Fruit fly (Drosophila melanogaster) whole organism, embryonic: ENCODE measurements around the gene CG31404.

Source experiments
- Aef1 ChIP-seq: fragments of 200-800 bp; sonication (Bioruptor generic); IDR thresholded peaks from 3 replicates; pipeline ENCODE4 v1.3.6; 2022; ENCODE audit warnings: missing biosample characterization, missing genetic modification characterization
- CG10431 ChIP-seq: fragments of 200-800 bp; sonication (Bioruptor generic); optimal IDR thresholded peaks from 3 replicates; lab custom pipeline; 2018; ENCODE audit warnings: missing biosample characterization, mild to moderate bottlenecking, missing genetic modification characterization
- CG11456 ChIP-seq: fragments of 200-800 bp; sonication (Bioruptor generic); IDR thresholded peaks from 3 replicates; pipeline ENCODE4 v1.3.6; 2022; ENCODE audit warnings: missing biosample characterization, missing genetic modification characterization
- CG11560 ChIP-seq: fragments of 200-800 bp; sonication (Bioruptor generic); IDR thresholded peaks from 3 replicates; pipeline ENCODE4 v1.3.6; 2022; ENCODE audit warnings: missing biosample characterization, missing genetic modification characterization
- CG11696 ChIP-seq: fragments of 200-800 bp; sonication (Bioruptor generic); IDR thresholded peaks from 2 replicates; pipeline ENCODE4 v1.3.6; 2022; ENCODE audit warnings: missing biosample characterization, missing genetic modification characterization
- CG15011 ChIP-seq: fragments of 200-800 bp; sonication (Bioruptor generic); optimal IDR thresholded peaks from 3 replicates; lab custom pipeline; 2018; ENCODE audit warnings: missing biosample characterization, mild to moderate bottlenecking, missing genetic modification characterization
- CG16813 ChIP-seq: fragments of 200-800 bp; sonication (Bioruptor generic); IDR thresholded peaks from 3 replicates; pipeline ENCODE4 v1.3.6; 2022; ENCODE audit warnings: missing biosample characterization, missing genetic modification characterization; ENCODE audit not compliant: partially characterized antibody
- CG17186 ChIP-seq: fragments of 200-800 bp; sonication (Bioruptor generic); optimal IDR thresholded peaks from 3 replicates; lab custom pipeline; 2017; ENCODE audit warnings: missing biosample characterization, missing genetic modification reagents, missing genetic modification characterization
- CG18262 ChIP-seq: fragments of 200-800 bp; optimal IDR thresholded peaks from 3 replicates; lab custom pipeline; 2019; ENCODE audit warnings: missing biosample characterization, mild to moderate bottlenecking, missing genetic modification characterization, moderate library complexity
- CG31224 ChIP-seq: fragments of 200-800 bp; sonication (Bioruptor generic); IDR thresholded peaks from 2 replicates; pipeline ENCODE4 v1.3.6; 2022; ENCODE audit warnings: missing biosample characterization, missing genetic modification characterization
- CG32532 ChIP-seq: fragments of 200-800 bp; sonication (Bioruptor generic); IDR thresholded peaks from 2 replicates; pipeline ENCODE4 v1.3.6; 2022; ENCODE audit warnings: missing biosample characterization, missing genetic modification characterization
- CG3726 ChIP-seq: fragments of 200-800 bp; sonication (Bioruptor generic); IDR thresholded peaks from 3 replicates; pipeline ENCODE4, ENCODE4 v1.3.6; 2022; ENCODE audit warnings: missing biosample characterization, missing genetic modification characterization
- CG6272 ChIP-seq: fragments of 200-800 bp; sonication (Bioruptor generic); IDR thresholded peaks from 2 replicates; pipeline ENCODE4 v1.3.6; 2022; ENCODE audit warnings: missing biosample characterization, missing genetic modification characterization
- CG8089 ChIP-seq: fragments of 200-800 bp; sonication (Bioruptor generic); optimal IDR thresholded peaks from 3 replicates; lab custom pipeline; 2016; ENCODE audit warnings: missing biosample characterization, missing genetic modification characterization
- Chrac-16 ChIP-seq: fragments of 200-800 bp; sonication (Bioruptor generic); optimal IDR thresholded peaks from 3 replicates; lab custom pipeline; 2016; ENCODE audit warnings: missing biosample characterization, missing genetic modification characterization
- Doc3 ChIP-seq: fragments of 200-800 bp; sonication (Bioruptor generic); IDR thresholded peaks from 3 replicates; pipeline ENCODE4 v1.3.6; 2022; ENCODE audit warnings: missing biosample characterization, missing genetic modification characterization; ENCODE audit not compliant: partially characterized antibody
- Fer2 ChIP-seq: fragments of 200-800 bp; sonication (Bioruptor generic); optimal IDR thresholded peaks from 2 replicates; lab custom pipeline; 2018; ENCODE audit warnings: missing biosample characterization, mild to moderate bottlenecking, missing genetic modification characterization, moderate library complexity
- HLH54F ChIP-seq: fragments of 200-800 bp; sonication (Bioruptor generic); optimal IDR thresholded peaks from 3 replicates; lab custom pipeline; 2016; ENCODE audit warnings: missing biosample characterization, missing genetic modification characterization
- HLHmδ ChIP-seq: fragments of 200-800 bp; sonication (Bioruptor generic); optimal IDR thresholded peaks from 2 replicates; lab custom pipeline; 2018; ENCODE audit warnings: missing biosample characterization, mild to moderate bottlenecking, missing genetic modification characterization, moderate library complexity
- Hr3 ChIP-seq: fragments of 200-800 bp; sonication (Bioruptor generic); optimal IDR thresholded peaks from 3 replicates; lab custom pipeline; 2016; ENCODE audit warnings: missing biosample characterization, missing genetic modification characterization
- Hr51 ChIP-seq, 2 experiments: fragments of 200-800 bp; sonication (Bioruptor generic); optimal IDR thresholded peaks; 2 replicates in 1 of 2; 3 replicates in 1 of 2; lab custom pipeline; 2016 to 2018; ENCODE audit warnings: missing biosample characterization in 2 of 2, missing genetic modification characterization in 2 of 2, mild to moderate bottlenecking in 1 of 2, moderate library complexity in 1 of 2
- Jarid2 ChIP-seq: fragments of 200-800 bp; sonication (Bioruptor generic); optimal IDR thresholded peaks from 3 replicates; lab custom pipeline; 2017; ENCODE audit warnings: mild to moderate bottlenecking, missing biosample characterization, missing genetic modification reagents, missing genetic modification characterization
- Kr ChIP-seq: fragments of 200-800 bp; sonication (Bioruptor generic); optimal IDR thresholded peaks from 2 replicates; lab custom pipeline; 2017; ENCODE audit warnings: missing biosample characterization, mild to moderate bottlenecking, missing genetic modification characterization
- MBD-R2 ChIP-seq: fragments of 200-800 bp; sonication (Bioruptor generic); IDR thresholded peaks from 2 replicates; pipeline ENCODE4 v1.3.6; 2022; ENCODE audit warnings: missing biosample characterization, missing genetic modification characterization
- MESR4 ChIP-seq: fragments of 200-800 bp; sonication (Bioruptor generic); optimal IDR thresholded peaks from 2 replicates; lab custom pipeline; 2018; ENCODE audit warnings: missing biosample characterization, mild to moderate bottlenecking, missing genetic modification characterization, moderate library complexity
- Mrtf ChIP-seq: fragments of 200-800 bp; sonication (Bioruptor generic); IDR thresholded peaks from 3 replicates; pipeline ENCODE4 v1.3.6; 2022; ENCODE audit warnings: missing biosample characterization, missing genetic modification characterization
- NC2α ChIP-seq: fragments of 200-800 bp; sonication (Bioruptor generic); optimal IDR thresholded peaks from 2 replicates; lab custom pipeline; 2016; ENCODE audit warnings: missing biosample characterization, missing genetic modification characterization
- Nf-YB ChIP-seq: fragments of 200-800 bp; sonication (Bioruptor generic); optimal IDR thresholded peaks from 3 replicates; lab custom pipeline; 2019; ENCODE audit warnings: missing biosample characterization, mild to moderate bottlenecking, missing genetic modification characterization, moderate library complexity
- Optix ChIP-seq: fragments of 200-800 bp; sonication (Bioruptor generic); IDR thresholded peaks from 3 replicates; pipeline ENCODE4 v1.3.6; 2022; ENCODE audit warnings: missing biosample characterization, missing genetic modification characterization
- Poxn ChIP-seq: fragments of 200-800 bp; sonication (Bioruptor generic); IDR thresholded peaks from 2 replicates; pipeline ENCODE4 v1.3.6; 2022; ENCODE audit warnings: missing biosample characterization, missing genetic modification characterization
- Ptx1 ChIP-seq: fragments of 200-800 bp; sonication (Bioruptor generic); IDR thresholded peaks from 2 replicates; pipeline ENCODE4 v1.3.6; 2022; ENCODE audit warnings: missing biosample characterization, missing genetic modification characterization
- Trl ChIP-seq, 3 experiments: fragments of >200 bp in 2 of 3; fragments of 200-800 bp in 1 of 3; sonication (Bioruptor generic) in 1 of 3; optimal IDR thresholded peaks; 2 replicates in 1 of 3; 3 replicates in 2 of 3; lab custom pipeline; 2016 to 2017; ENCODE audit warnings: missing biosample characterization in 1 of 3, missing genetic modification characterization in 1 of 3
- ab ChIP-seq: fragments of 200-800 bp; sonication (Bioruptor generic); optimal IDR thresholded peaks from 2 replicates; lab custom pipeline; 2016; ENCODE audit warnings: missing biosample characterization, missing genetic modification characterization
- ara ChIP-seq: fragments of 200-800 bp; sonication (Bioruptor generic); IDR thresholded peaks from 2 replicates; pipeline ENCODE4 v1.3.6; 2022; ENCODE audit warnings: missing biosample characterization, missing genetic modification characterization
- cg ChIP-seq: fragments of 200-800 bp; sonication (Bioruptor generic); optimal IDR thresholded peaks from 3 replicates; lab custom pipeline; 2019; ENCODE audit warnings: missing biosample characterization, mild to moderate bottlenecking, missing genetic modification characterization, moderate library complexity
- chm ChIP-seq: fragments of 200-800 bp; sonication (Bioruptor generic); IDR thresholded peaks from 2 replicates; pipeline ENCODE4 v1.3.6; 2022; ENCODE audit warnings: missing biosample characterization, missing genetic modification characterization
- dm ChIP-seq: fragments of 200-800 bp; sonication (Bioruptor generic); optimal IDR thresholded peaks from 3 replicates; lab custom pipeline; 2016; ENCODE audit warnings: missing biosample characterization, missing genetic modification characterization
- jumu ChIP-seq: fragments of 200-800 bp; sonication (Bioruptor generic); optimal IDR thresholded peaks from 3 replicates; lab custom pipeline; 2016; ENCODE audit warnings: missing biosample characterization, missing genetic modification characterization
- kah ChIP-seq: fragments of 200-800 bp; sonication (Bioruptor generic); optimal IDR thresholded peaks from 2 replicates; lab custom pipeline; 2018; ENCODE audit warnings: missing biosample characterization, mild to moderate bottlenecking, missing genetic modification characterization
- nerfin-2 ChIP-seq: fragments of 200-800 bp; sonication (Bioruptor generic); IDR thresholded peaks from 2 replicates; pipeline ENCODE4 v1.3.6; 2022; ENCODE audit warnings: missing biosample characterization, missing genetic modification characterization; ENCODE audit not compliant: partially characterized antibody
- odd ChIP-seq: fragments of 200-800 bp; sonication (Bioruptor generic); optimal IDR thresholded peaks from 2 replicates; lab custom pipeline; 2017; ENCODE audit warnings: missing biosample characterization, mild to moderate bottlenecking, missing genetic modification characterization
- pita ChIP-seq: fragments of 200-800 bp; sonication (Bioruptor generic); optimal IDR thresholded peaks from 2 replicates; lab custom pipeline; 2017; ENCODE audit warnings: missing biosample characterization, mild to moderate bottlenecking, missing genetic modification characterization
- pros ChIP-seq: fragments of 200-800 bp; sonication (Bioruptor generic); optimal IDR thresholded peaks from 3 replicates; lab custom pipeline; 2019; ENCODE audit warnings: missing biosample characterization, mild to moderate bottlenecking, missing genetic modification characterization, moderate library complexity
- salm ChIP-seq: fragments of 200-800 bp; sonication (Bioruptor generic); optimal IDR thresholded peaks from 2 replicates; lab custom pipeline; 2018; ENCODE audit warnings: missing biosample characterization, mild to moderate bottlenecking, missing genetic modification characterization
- sisA ChIP-seq: fragments of 200-800 bp; sonication (Bioruptor generic); IDR thresholded peaks from 2 replicates; pipeline ENCODE4 v1.3.6; 2022; ENCODE audit warnings: missing biosample characterization, missing genetic modification characterization
- sr ChIP-seq: fragments of 200-800 bp; sonication (Bioruptor generic); IDR thresholded peaks from 3 replicates; pipeline ENCODE4 v1.3.6; 2022; ENCODE audit warnings: missing biosample characterization, missing genetic modification characterization
- tna ChIP-seq: fragments of 200-800 bp; sonication (Bioruptor generic); IDR thresholded peaks from 2 replicates; pipeline ENCODE4 v1.3.6; 2022; ENCODE audit warnings: missing biosample characterization, missing genetic modification characterization; ENCODE audit not compliant: partially characterized antibody
- wek ChIP-seq: fragments of 200-800 bp; sonication (Bioruptor generic); optimal IDR thresholded peaks from 3 replicates; lab custom pipeline; 2018; ENCODE audit warnings: missing biosample characterization, mild to moderate bottlenecking, missing genetic modification characterization, moderate library complexity
- zen2 ChIP-seq: fragments of 200-800 bp; sonication (Bioruptor generic); IDR thresholded peaks from 3 replicates; pipeline ENCODE4 v1.3.6; 2022; ENCODE audit warnings: missing biosample characterization, missing genetic modification characterization; ENCODE audit not compliant: partially characterized antibody

The CG31404 gene

DNA sequence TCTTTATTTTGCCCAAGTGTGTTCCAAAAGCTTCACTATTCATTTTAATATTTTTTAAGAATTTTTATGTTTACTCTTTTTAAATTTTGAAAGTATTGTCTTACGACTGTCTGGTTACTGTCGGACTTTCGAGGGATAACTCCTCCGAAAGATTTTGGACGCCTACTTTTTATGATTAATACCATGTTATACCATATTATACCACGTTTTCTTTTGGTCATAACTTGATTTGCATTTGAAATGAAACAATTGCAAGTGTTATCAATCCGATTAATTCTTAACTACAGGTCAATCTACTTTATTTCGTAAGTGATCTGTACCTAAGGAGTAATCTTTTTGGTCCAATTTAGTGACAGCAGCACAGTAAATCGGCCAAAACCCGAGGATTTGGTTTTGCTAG lies at the start of gene CG31404:
CG31404 (minus strand) TSS at position 101 of the 400 bp plus-strand sequence.
- TF ChIP-seq salm: no peak
- TF ChIP-seq pita (GFP tag; lab: Kevin White, UChicago): no peak
- no peak for TF ChIP-seq Hr51 (GFP tag; optimal IDR thresholded peaks at IDR 0.05; lab: Kevin White, UChicago)
- TF ChIP-seq nerfin-2: no peak
- no peak for TF ChIP-seq MESR4 (GFP tag; lab: Kevin White, UChicago)
- TF ChIP-seq pros: no peak
- TF ChIP-seq ab (GFP tag; lab: Kevin White, UChicago): no peak
- no peak for TF ChIP-seq Nf-YB (GFP tag; lab: Kevin White, UChicago)
- TF ChIP-seq CG11696 (GFP tag; lab: Robert Waterston, UW): no peak
- no peak for TF ChIP-seq dm
- no peak for TF ChIP-seq Poxn (GFP tag; lab: Robert Waterston, UW)
- no peak for TF ChIP-seq Kr (GFP tag; lab: Kevin White, UChicago)
- TF ChIP-seq kah (GFP tag; lab: Kevin White, UChicago): no peak
- no peak for TF ChIP-seq Doc3
- TF ChIP-seq Fer2: no peak
- TF ChIP-seq cg (GFP tag; lab: Kevin White, UChicago): no peak

DNA sequence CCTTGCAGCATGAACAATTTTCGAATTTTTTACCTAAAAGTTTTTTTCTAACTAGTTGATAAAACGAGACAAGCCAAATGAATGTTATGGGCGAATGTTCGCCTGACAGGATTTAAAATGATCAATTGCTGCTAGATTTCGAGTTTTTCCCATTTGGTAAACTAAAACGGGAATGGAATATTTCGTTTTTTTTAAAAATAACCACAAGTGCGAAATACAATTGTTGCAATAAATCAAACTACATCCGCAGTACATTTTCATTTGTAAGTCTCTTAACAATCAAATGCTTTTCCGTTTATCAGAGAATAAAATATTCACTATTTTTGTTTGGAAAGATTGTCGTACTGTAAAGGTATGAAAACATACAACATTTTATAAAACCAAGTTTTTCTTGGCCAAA lies 49.3 kb upstream of the CG31404 start, which contains the start of gene CG3517:
CG3517 (minus strand) TSS at position 101 of the 400 bp plus-strand sequence.
- TF ChIP-seq Optix (GFP tag; lab: Robert Waterston, UW): no peak
- no peak for TF ChIP-seq zen2 (GFP tag; lab: Robert Waterston, UW)
- TF ChIP-seq sisA: no peak
- no peak for TF ChIP-seq CG11560 (tag; lab: Robert Waterston, UW)
- no peak for TF ChIP-seq CG16813 (GFP tag; lab: Robert Waterston, UW)
- no peak for TF ChIP-seq Ptx1
- TF ChIP-seq HLHmδ (GFP tag; lab: Kevin White, UChicago): no peak
- no peak for TF ChIP-seq CG17186 (GFP tag; lab: Kevin White, UChicago)
- TF ChIP-seq Chrac-16 (GFP tag; lab: Kevin White, UChicago): no peak
- TF ChIP-seq CG3726: no peak
- TF ChIP-seq tna: no peak
- no peak for TF ChIP-seq Mrtf (GFP tag; lab: Robert Waterston, UW)
- no peak for TF ChIP-seq NC2α (GFP tag; lab: Kevin White, UChicago)

DNA sequence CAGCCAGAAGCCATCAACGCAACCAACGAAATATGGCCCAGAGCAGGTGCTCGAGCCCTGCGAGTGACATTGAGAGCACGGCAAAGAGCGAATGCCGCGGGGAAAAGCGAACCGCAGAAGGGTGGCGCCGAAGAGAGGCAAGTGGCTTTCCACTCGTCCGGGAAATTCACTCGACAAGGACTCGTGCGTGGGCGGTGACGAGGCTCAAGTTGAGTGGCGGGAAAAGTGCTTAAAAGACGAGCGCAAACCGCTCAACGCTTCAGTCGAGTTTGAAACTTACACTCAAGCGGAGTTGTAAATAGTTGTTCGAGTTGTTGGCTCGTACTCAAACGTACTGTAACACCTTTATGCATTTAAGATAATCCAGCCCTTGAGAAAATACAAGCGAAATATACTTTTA lies 36.6 kb upstream of the CG31404 start, which contains the start of gene CG31221:
CG31221 (plus strand) TSS at position 256 of the 400 bp plus-strand sequence.
- TF ChIP-seq CG31224 (GFP tag; lab: Robert Waterston, UW) (peak; percentile 29; the same call in 1 of the 2 replicates), CG18262 (tag; lab: Kevin White, UChicago) (no peak), CG17186 (GFP tag; lab: Kevin White, UChicago) (no peak), salm (no peak), ara (GFP tag; lab: Robert Waterston, UW) (peak; percentile 25; the same call in 1 of the 2 replicates), CG15011 (GFP tag; lab: Kevin White, UChicago) (no peak), CG8089 (GFP tag; lab: Kevin White, UChicago) (no peak), HLH54F (GFP tag; lab: Kevin White, UChicago) (no peak), Nf-YB (GFP tag; lab: Kevin White, UChicago) (no peak), chm (no peak), Aef1 (GFP tag; lab: Robert Waterston, UW) (peak; percentile 21; the same call in 1 of the 3 replicates), odd (GFP tag; lab: Kevin White, UChicago) (no peak), Trl (optimal IDR thresholded peaks at IDR 0.05; lab: Kevin White, UChicago) (peak; percentile 5 to 9), Trl (GFP tag; optimal IDR thresholded peaks at IDR 0.05; lab: Kevin White, UChicago) (no peak), sr (GFP tag; lab: Robert Waterston, UW) (peak; percentile 80; the same call in 2 of the 3 replicates), MBD-R2 (GFP tag; lab: Robert Waterston, UW) (no peak), CG10431 (GFP tag; lab: Kevin White, UChicago) (no peak), Jarid2 (GFP tag; lab: Kevin White, UChicago) (peak; percentile 25), Hr3 (GFP tag; lab: Kevin White, UChicago) (no peak), CG32532 (GFP tag; lab: Robert Waterston, UW) (0 out of 2 replicates have a peak, but pooled peaks have one; percentile 41), jumu (GFP tag; lab: Kevin White, UChicago) (no peak), CG6272 (GFP tag; lab: Robert Waterston, UW) (0 out of 2 replicates have a peak, but pooled peaks have one; percentile 18), wek (no peak), CG11456 (GFP tag; lab: Robert Waterston, UW) (0 out of 3 replicates have a peak, but pooled peaks have one; percentile 44)
